Fruit fly (Drosophila melanogaster) whole organism, embryonic: ENCODE data around the gene CG4594.

Experiments
- CG10147 ChIP-seq: fragments of 200-800 bp; sonication (Bioruptor generic); optimal IDR thresholded peaks from 2 replicates; lab custom pipeline; 2019; ENCODE audit warnings: missing biosample characterization, mild to moderate bottlenecking, missing genetic modification characterization, moderate library complexity
- CG1024 ChIP-seq: fragments of 200-800 bp; sonication (Bioruptor generic); IDR thresholded peaks from 2 replicates; pipeline ENCODE4 v1.3.6; 2022; ENCODE audit warnings: missing biosample characterization, missing genetic modification characterization
- CG10543 ChIP-seq: fragments of 200-800 bp; sonication (Bioruptor generic); optimal IDR thresholded peaks from 3 replicates; lab custom pipeline; 2017; ENCODE audit warnings: missing biosample characterization, mild to moderate bottlenecking, missing genetic modification characterization, moderate library complexity
- CG11247 ChIP-seq: fragments of 200-800 bp; sonication (Bioruptor generic); IDR thresholded peaks from 2 replicates; pipeline ENCODE4 v1.3.6; 2022; ENCODE audit warnings: missing biosample characterization, missing genetic modification characterization
- CG11504 ChIP-seq: fragments of 200-800 bp; sonication (Bioruptor generic); optimal IDR thresholded peaks from 3 replicates; lab custom pipeline; 2019; ENCODE audit warnings: missing biosample characterization, mild to moderate bottlenecking, missing genetic modification characterization, moderate library complexity
- CG12236 ChIP-seq: fragments of 200-800 bp; sonication (Bioruptor generic); optimal IDR thresholded peaks from 2 replicates; lab custom pipeline; 2016; ENCODE audit warnings: missing biosample characterization, missing genetic modification characterization
- CG13123 ChIP-seq: fragments of 200-800 bp; sonication (Bioruptor generic); optimal IDR thresholded peaks from 2 replicates; lab custom pipeline; 2016; ENCODE audit warnings: missing biosample characterization, missing genetic modification characterization
- CG13775 ChIP-seq: fragments of 200-800 bp; sonication (Bioruptor generic); optimal IDR thresholded peaks from 3 replicates; lab custom pipeline; 2017; ENCODE audit warnings: missing biosample characterization, mild to moderate bottlenecking, missing genetic modification characterization
- CG13894 ChIP-seq: fragments of 200-800 bp; sonication (Bioruptor generic); optimal IDR thresholded peaks from 3 replicates; lab custom pipeline; 2018; ENCODE audit warnings: missing biosample characterization, mild to moderate bottlenecking, missing genetic modification characterization, moderate library complexity
- CG2129 ChIP-seq: fragments of 200-800 bp; sonication (Bioruptor generic); IDR thresholded peaks from 2 replicates; pipeline ENCODE4 v1.3.6; 2022; ENCODE audit warnings: missing biosample characterization, missing genetic modification characterization; ENCODE audit not compliant: partially characterized antibody
- CG7786 ChIP-seq: fragments of 200-800 bp; sonication (Bioruptor generic); optimal IDR thresholded peaks from 2 replicates; lab custom pipeline; 2016; ENCODE audit warnings: missing biosample characterization, missing genetic modification characterization
- CG7839 ChIP-seq: fragments of 200-800 bp; sonication (Bioruptor generic); optimal IDR thresholded peaks from 3 replicates; lab custom pipeline; 2018; ENCODE audit warnings: missing biosample characterization, mild to moderate bottlenecking, missing genetic modification characterization, moderate library complexity
- CG8089 ChIP-seq: fragments of 200-800 bp; sonication (Bioruptor generic); optimal IDR thresholded peaks from 3 replicates; lab custom pipeline; 2016; ENCODE audit warnings: missing biosample characterization, missing genetic modification characterization
- CG8478 ChIP-seq: fragments of >200 bp; optimal IDR thresholded peaks from 2 replicates; lab custom pipeline; 2018
- CG9609 ChIP-seq: fragments of 200-800 bp; sonication (Bioruptor generic); optimal IDR thresholded peaks from 3 replicates; lab custom pipeline; 2016; ENCODE audit warnings: missing biosample characterization, missing genetic modification characterization
- Ets97D ChIP-seq: fragments of 200-800 bp; sonication (Bioruptor generic); optimal IDR thresholded peaks from 3 replicates; lab custom pipeline; 2016; ENCODE audit warnings: missing biosample characterization, missing genetic modification characterization
- Hmx ChIP-seq: fragments of 200-800 bp; sonication (Bioruptor generic); optimal IDR thresholded peaks from 2 replicates; lab custom pipeline; 2016; ENCODE audit warnings: missing biosample characterization, missing genetic modification characterization
- Hr39 ChIP-seq: fragments of >200 bp; optimal IDR thresholded peaks from 2 replicates; lab custom pipeline; 2017
- Hr78 ChIP-seq, 2 experiments: fragments of 200-800 bp in 1 of 2; fragments of >200 bp in 1 of 2; sonication (Bioruptor generic) in 1 of 2; optimal IDR thresholded peaks; 2 replicates each; lab custom pipeline; 2017 to 2019; ENCODE audit warnings: missing biosample characterization in 2 of 2, missing genetic modification characterization in 2 of 2, mild to moderate bottlenecking in 1 of 2, moderate library complexity in 1 of 2
- Meics ChIP-seq: fragments of 200-800 bp; sonication (Bioruptor generic); optimal IDR thresholded peaks from 2 replicates; lab custom pipeline; 2017; ENCODE audit warnings: missing biosample characterization, mild to moderate bottlenecking, missing genetic modification characterization
- Myb ChIP-seq: fragments of 200-800 bp; sonication (Bioruptor generic); optimal IDR thresholded peaks from 2 replicates; lab custom pipeline; 2016; ENCODE audit warnings: missing biosample characterization, missing genetic modification characterization
- Neu2 ChIP-seq: fragments of 200-800 bp; sonication (Bioruptor generic); optimal IDR thresholded peaks from 3 replicates; lab custom pipeline; 2016; ENCODE audit warnings: missing biosample characterization, missing genetic modification characterization, borderline replicate concordance
- Nf-YA ChIP-seq: fragments of 200-800 bp; sonication (Bioruptor generic); IDR thresholded peaks from 2 replicates; pipeline ENCODE4 v1.3.6; 2022; ENCODE audit warnings: missing biosample characterization, missing genetic modification characterization
- Rx ChIP-seq: fragments of 200-800 bp; sonication (Bioruptor generic); IDR thresholded peaks from 2 replicates; pipeline ENCODE4 v1.3.6; 2022; ENCODE audit warnings: missing biosample characterization, missing genetic modification characterization
- Sin3A ChIP-seq: fragments of >200 bp; optimal IDR thresholded peaks from 2 replicates; lab custom pipeline; 2018
- Sox102F ChIP-seq: fragments of 200-800 bp; sonication (Bioruptor generic); optimal IDR thresholded peaks from 2 replicates; lab custom pipeline; 2018; ENCODE audit warnings: missing biosample characterization, mild to moderate bottlenecking, missing genetic modification characterization, moderate library complexity
- Usf ChIP-seq: fragments of 200-800 bp; sonication (Bioruptor generic); optimal IDR thresholded peaks from 2 replicates; lab custom pipeline; 2017; ENCODE audit warnings: missing genotype, missing biosample characterization, missing genetic modification characterization
- ac ChIP-seq: fragments of 200-800 bp; sonication (Bioruptor generic); optimal IDR thresholded peaks from 3 replicates; lab custom pipeline; 2017; ENCODE audit warnings: missing biosample characterization, mild to moderate bottlenecking, missing genetic modification characterization
- crol ChIP-seq: fragments of 200-800 bp; sonication (Bioruptor generic); IDR thresholded peaks from 2 replicates; pipeline ENCODE4 v1.3.6; 2022; ENCODE audit warnings: missing biosample characterization, missing genetic modification characterization
- cwo ChIP-seq: fragments of 200-800 bp; sonication (Bioruptor generic); optimal IDR thresholded peaks from 3 replicates; lab custom pipeline; 2017; ENCODE audit warnings: missing biosample characterization, missing genetic modification characterization, mild to moderate bottlenecking, moderate library complexity, missing genetic modification reagents
- eve ChIP-seq, 2 experiments: fragments of >200 bp; optimal IDR thresholded peaks; 2 replicates each; lab custom pipeline; 2017; ENCODE audit warnings: missing biosample characterization in 2 of 2, missing genetic modification characterization in 2 of 2
- fru ChIP-seq: fragments of >200 bp; optimal IDR thresholded peaks from 2 replicates; lab custom pipeline; 2017
- gcm ChIP-seq: fragments of 200-800 bp; sonication (Bioruptor generic); optimal IDR thresholded peaks from 2 replicates; lab custom pipeline; 2019; ENCODE audit warnings: missing biosample characterization, mild to moderate bottlenecking, missing genetic modification characterization, moderate library complexity
- grau ChIP-seq: fragments of 200-800 bp; optimal IDR thresholded peaks from 3 replicates; lab custom pipeline; 2019; ENCODE audit warnings: missing biosample characterization, mild to moderate bottlenecking, missing genetic modification characterization, moderate library complexity
- gsb ChIP-seq: fragments of 200-800 bp; sonication (Bioruptor generic); IDR thresholded peaks from 2 replicates; pipeline ENCODE4 v1.3.6; 2022; ENCODE audit warnings: missing biosample characterization, missing genetic modification characterization
- gt ChIP-seq: fragments of 200-800 bp; sonication (Bioruptor generic); IDR thresholded peaks from 2 replicates; pipeline ENCODE4 v1.3.6; 2022; ENCODE audit warnings: missing biosample characterization, missing genetic modification characterization
- ham ChIP-seq: fragments of 200-800 bp; sonication (Bioruptor generic); IDR thresholded peaks from 2 replicates; pipeline ENCODE4 v1.3.6; 2022; ENCODE audit warnings: missing biosample characterization, missing genetic modification characterization
- kah ChIP-seq: fragments of 200-800 bp; sonication (Bioruptor generic); optimal IDR thresholded peaks from 2 replicates; lab custom pipeline; 2018; ENCODE audit warnings: missing biosample characterization, mild to moderate bottlenecking, missing genetic modification characterization
- klu ChIP-seq: fragments of 200-800 bp; sonication (Bioruptor generic); IDR thresholded peaks from 2 replicates; pipeline ENCODE4 v1.3.6; 2022; ENCODE audit warnings: missing biosample characterization, missing genetic modification characterization
- kni ChIP-seq: fragments of 200-800 bp; sonication (Bioruptor generic); optimal IDR thresholded peaks from 3 replicates; lab custom pipeline; 2017; ENCODE audit warnings: mild to moderate bottlenecking, missing biosample characterization, missing genetic modification reagents, missing genetic modification characterization
- luna ChIP-seq: fragments of 200-800 bp; sonication (Bioruptor generic); optimal IDR thresholded peaks from 2 replicates; lab custom pipeline; 2016; ENCODE audit warnings: missing biosample characterization, missing genetic modification characterization
- nau ChIP-seq: fragments of 200-800 bp; sonication (Bioruptor generic); optimal IDR thresholded peaks from 3 replicates; lab custom pipeline; 2017; ENCODE audit warnings: missing biosample characterization, mild to moderate bottlenecking, missing genetic modification characterization, missing genetic modification reagents
- seq ChIP-seq: fragments of 200-800 bp; sonication (Bioruptor generic); IDR thresholded peaks from 2 replicates; pipeline ENCODE4 v1.3.6; 2022; ENCODE audit warnings: missing biosample characterization, missing genetic modification characterization
- sim ChIP-seq: fragments of 200-800 bp; sonication (Bioruptor generic); IDR thresholded peaks from 2 replicates; pipeline ENCODE4 v1.3.6; 2022; ENCODE audit warnings: missing biosample characterization, missing genetic modification characterization
- slbo ChIP-seq: fragments of 200-800 bp; sonication (Bioruptor generic); IDR thresholded peaks from 2 replicates; pipeline ENCODE4 v1.3.6; 2022; ENCODE audit warnings: missing biosample characterization, missing genetic modification characterization
- slp2 ChIP-seq: fragments of 200-800 bp; sonication (Bioruptor generic); optimal IDR thresholded peaks from 2 replicates; lab custom pipeline; 2016; ENCODE audit warnings: missing biosample characterization, missing genetic modification characterization
- tio ChIP-seq: fragments of 200-800 bp; sonication (Bioruptor generic); optimal IDR thresholded peaks from 2 replicates; lab custom pipeline; 2017; ENCODE audit warnings: missing biosample characterization, missing genetic modification characterization, inconsistent platforms
- ttk ChIP-seq: fragments of 200-800 bp; sonication (Bioruptor generic); IDR thresholded peaks from 2 replicates; pipeline ENCODE4 v2.1.2; 2022; ENCODE audit warnings: missing biosample characterization, missing genetic modification characterization
- twi ChIP-seq: fragments of 200-800 bp; optimal IDR thresholded peaks from 2 replicates; lab custom pipeline; 2019; ENCODE audit warnings: missing biosample characterization, mild to moderate bottlenecking, missing genetic modification characterization, moderate library complexity
- unc-4 ChIP-seq: fragments of 200-800 bp; sonication (Bioruptor generic); IDR thresholded peaks from 2 replicates; pipeline ENCODE4 v1.3.6; 2022; ENCODE audit warnings: missing biosample characterization, missing genetic modification characterization; ENCODE audit not compliant: partially characterized antibody
- vfl ChIP-seq: fragments of 200-800 bp; sonication (Bioruptor generic); optimal IDR thresholded peaks from 2 replicates; lab custom pipeline; 2016; ENCODE audit warnings: missing biosample characterization, missing genetic modification characterization
- yki ChIP-seq: fragments of >200 bp; optimal IDR thresholded peaks from 3 replicates; lab custom pipeline; 2018
- zen ChIP-seq: fragments of 200-800 bp; sonication (Bioruptor generic); optimal IDR thresholded peaks from 3 replicates; lab custom pipeline; 2018; ENCODE audit warnings: missing biosample characterization, mild to moderate bottlenecking, missing genetic modification characterization, moderate library complexity

CG4594 gene

dm6 chr2L:9908468-9908967 lies 11.4 kb upstream of the CG4594 start, which contains the start of gene CG13124 (continued):
- TF ChIP-seq zen (tag; lab: Kevin White, UChicago) (no peak), Rx (GFP tag; lab: Robert Waterston, UW) (no peak), Hmx (GFP tag; lab: Kevin White, UChicago) (no peak), CG13123 (no peak), tio (GFP tag; lab: Kevin White, UChicago) (no peak), kah (GFP tag; lab: Kevin White, UChicago) (no peak), unc-4 (GFP tag; lab: Robert Waterston, UW) (0 out of 2 replicates have a peak, but pooled peaks have one; percentile 29), kni (GFP tag; lab: Kevin White, UChicago) (no peak), CG8089 (GFP tag; lab: Kevin White, UChicago) (no peak), yki (lab: Kevin White, UChicago) (no peak), CG10147 (GFP tag; lab: Kevin White, UChicago) (no peak), nau (no peak), CG7786 (no peak), klu (GFP tag; lab: Robert Waterston, UW) (no peak), CG9609 (no peak), gcm (no peak), ham (no peak), Sox102F (GFP tag; lab: Kevin White, UChicago) (peak; percentile 4), CG7839 (tag; lab: Kevin White, UChicago) (peak; percentile 24), fru (lab: Kevin White, UChicago) (no peak), eve (GFP tag; optimal IDR thresholded peaks at IDR 0.05; lab: Kevin White, UChicago) (no peak), CG10543 (peak; percentile 61), CG13775 (GFP tag; lab: Kevin White, UChicago) (no peak), CG12236 (GFP tag; lab: Kevin White, UChicago) (no peak), crol (GFP tag; lab: Robert Waterston, UW) (no peak), twi (no peak), CG8478 (lab: Kevin White, UChicago) (no peak), Hr39 (no peak), grau (tag; lab: Kevin White, UChicago) (peak; percentile 32), CG11504 (tag; lab: Kevin White, UChicago) (peak; percentile 5), slbo (GFP tag; lab: Robert Waterston, UW) (peak; percentile 49; the same call in 1 of the 2 replicates), Myb (GFP tag; lab: Kevin White, UChicago) (no peak), Sin3A (lab: Kevin White, UChicago) (no peak), vfl (no peak), ac (no peak), Meics (GFP tag; lab: Kevin White, UChicago) (peak; percentile 54), gt (no peak), luna (GFP tag; lab: Kevin White, UChicago) (no peak), sim (GFP tag; lab: Robert Waterston, UW) (no peak), CG13894 (peak; percentile 50), Usf (GFP tag; lab: Kevin White, UChicago) (no peak), CG11247 (GFP tag; lab: Robert Waterston, UW) (no peak), CG2129 (no peak), cwo (GFP tag; lab: Kevin White, UChicago) (no peak), Nf-YA (GFP tag; lab: Robert Waterston, UW) (no peak), seq (GFP tag; lab: Robert Waterston, UW) (no peak; the same call in 1 of the 2 replicates), Ets97D (GFP tag; lab: Kevin White, UChicago) (no peak), slp2 (GFP tag; lab: Kevin White, UChicago) (no peak), CG1024 (GFP tag; lab: Robert Waterston, UW) (no peak), ttk (no peak), gsb (GFP tag; lab: Robert Waterston, UW) (peak; percentile 7; the same call in 1 of the 2 replicates), Neu2 (GFP tag; lab: Kevin White, UChicago) (no peak), Hr78 (GFP tag; optimal IDR thresholded peaks at IDR 0.05; lab: Kevin White, UChicago) (no peak)
